Worm (Caenorhabditis elegans) whole organism, young adult: ENCODE measurements around the gene arrd-24.

ENCODE experiments used
- B0019.2 ChIP-seq: fragments of 200-800 bp; sonication (Bioruptor generic); conservative IDR thresholded peaks from 2 replicates; pipeline ENCODE4 v1.3.6; 2022; ENCODE audit warnings: missing genetic modification reagents, missing genetic modification characterization, missing compliant biosample characterization
- B0261.1 ChIP-seq: sonication (generic microtip); optimal IDR thresholded peaks from 2 replicates; lab custom pipeline; 2016; ENCODE audit warnings: mild to moderate bottlenecking, missing genetic modification characterization, moderate library complexity, missing compliant biosample characterization
- B0336.3 ChIP-seq: fragments of 200-800 bp; sonication (Bioruptor generic); IDR thresholded peaks from 2 replicates; pipeline ENCODE4 v1.3.6; 2022; ENCODE audit warnings: missing genetic modification characterization, missing compliant biosample characterization
- C06A6.2 ChIP-seq: fragments of 200-800 bp; sonication (Bioruptor generic); conservative IDR thresholded peaks from 2 replicates; pipeline ENCODE4 v1.3.6; 2022; ENCODE audit warnings: missing genetic modification characterization, missing compliant biosample characterization
- C17E4.6 ChIP-seq: fragments of 200-800 bp; sonication (Bioruptor generic); IDR thresholded peaks from 2 replicates; pipeline ENCODE4 v1.3.6; 2022; ENCODE audit warnings: missing genetic modification reagents, missing genetic modification characterization, missing compliant biosample characterization
- F10E7.11 ChIP-seq: sonication (generic microtip); optimal IDR thresholded peaks from 2 replicates; lab custom pipeline; 2017; ENCODE audit warnings: mild to moderate bottlenecking, missing genetic modification characterization, moderate library complexity, missing compliant biosample characterization
- F33H1.4 ChIP-seq: fragments of 200-800 bp; sonication (Bioruptor generic); IDR thresholded peaks from 2 replicates; pipeline ENCODE4 v1.3.6; 2022; ENCODE audit warnings: missing genetic modification reagents, missing genetic modification characterization, missing compliant biosample characterization
- F37B4.10 ChIP-seq: fragments of 200-800 bp; sonication (Bioruptor generic); IDR thresholded peaks from 2 replicates; pipeline ENCODE4 v1.3.6; 2022; ENCODE audit warnings: missing genetic modification characterization, missing compliant biosample characterization
- K11D2.4 ChIP-seq: fragments of 200-800 bp; sonication (Bioruptor generic); IDR thresholded peaks from 2 replicates; pipeline ENCODE4 v1.3.6; 2022; ENCODE audit warnings: missing genetic modification reagents, missing genetic modification characterization, missing compliant biosample characterization
- ZK185.1 ChIP-seq: sonication (generic microtip); optimal IDR thresholded peaks from 2 replicates; lab custom pipeline; 2016; ENCODE audit warnings: mild to moderate bottlenecking, missing genetic modification characterization, missing compliant biosample characterization; ENCODE audit not compliant: poor library complexity, severe bottlenecking
- attf-3 ChIP-seq: fragments of 200-800 bp; sonication (Bioruptor generic); conservative IDR thresholded peaks from 2 replicates; pipeline ENCODE4 v1.3.6; 2022; ENCODE audit warnings: missing genetic modification reagents, missing genetic modification characterization, missing compliant biosample characterization
- ccch-3 ChIP-seq: fragments of 200-800 bp; sonication (Bioruptor generic); optimal IDR thresholded peaks from 2 replicates; lab custom pipeline; 2018; ENCODE audit warnings: mild to moderate bottlenecking, missing genetic modification characterization, missing compliant biosample characterization
- cebp-1 ChIP-seq, 2 experiments: fragments of 200-800 bp in 1 of 2; sonication (Bioruptor generic) in 1 of 2; sonication (generic microtip) in 1 of 2; IDR thresholded peaks in 1 of 2; optimal IDR thresholded peaks in 1 of 2; 2 replicates each; pipeline versions ENCODE4 v1.3.6 to Lab custom; 2017 to 2022; ENCODE audit warnings: missing compliant biosample characterization in 2 of 2, missing genetic modification characterization in 2 of 2, mild to moderate bottlenecking in 1 of 2, missing genetic modification reagents in 1 of 2, moderate library complexity in 1 of 2
- cebp-2 ChIP-seq: fragments of 200-800 bp; sonication (Bioruptor generic); IDR thresholded peaks from 2 replicates; pipeline ENCODE4 v1.3.6; 2022; ENCODE audit warnings: missing genetic modification characterization, missing compliant biosample characterization
- ceh-58 ChIP-seq: fragments of 200-800 bp; sonication (Bioruptor generic); IDR thresholded peaks from 2 replicates; pipeline ENCODE4 v1.3.6; 2022; ENCODE audit warnings: missing genetic modification characterization, missing compliant biosample characterization
- dox-1 ChIP-seq: fragments of 200-800 bp; sonication (Bioruptor generic); IDR thresholded peaks from 2 replicates; pipeline ENCODE4 v1.3.6; 2022; ENCODE audit warnings: missing genetic modification reagents, missing genetic modification characterization, missing compliant biosample characterization
- efl-1 ChIP-seq: fragments of 150-350 bp; optimal IDR thresholded peaks from 2 replicates; lab custom pipeline; 2014; ENCODE audit warnings: missing biosample characterization, missing genetic modification reagents, missing genetic modification characterization
- egl-18 ChIP-seq: fragments of 200-800 bp; sonication (Bioruptor generic); IDR thresholded peaks from 2 replicates; pipeline ENCODE4 v1.3.6; 2022; ENCODE audit warnings: missing genetic modification reagents, missing genetic modification characterization, missing compliant biosample characterization
- egl-44 ChIP-seq: fragments of 200-800 bp; sonication (Bioruptor generic); IDR thresholded peaks from 2 replicates; pipeline ENCODE4 v1.3.6; 2022; ENCODE audit warnings: missing genetic modification reagents, missing genetic modification characterization, missing compliant biosample characterization
- gei-17 ChIP-seq: fragments of 200-800 bp; sonication (Bioruptor generic); optimal IDR thresholded peaks from 2 replicates; lab custom pipeline; 2018; ENCODE audit warnings: mild to moderate bottlenecking, missing genetic modification characterization, missing compliant biosample characterization
- hmg-1.2 ChIP-seq: fragments of 200-800 bp; sonication (Bioruptor generic); IDR thresholded peaks from 2 replicates; pipeline ENCODE4 v1.3.6; 2022; ENCODE audit warnings: missing genetic modification reagents, missing genetic modification characterization, missing compliant biosample characterization
- hmg-20 ChIP-seq: fragments of 200-800 bp; sonication (Bioruptor generic); IDR thresholded peaks from 2 replicates; pipeline ENCODE4 v1.3.6; 2022; ENCODE audit warnings: missing genetic modification reagents, missing genetic modification characterization, missing compliant biosample characterization
- lag-1 ChIP-seq: fragments of 200-800 bp; sonication (Bioruptor generic); IDR thresholded peaks from 2 replicates; pipeline ENCODE4 v1.3.6; 2022; ENCODE audit warnings: missing genetic modification reagents, missing genetic modification characterization, missing compliant biosample characterization
- let-526 ChIP-seq: fragments of 200-800 bp; sonication (Bioruptor generic); IDR thresholded peaks from 2 replicates; pipeline ENCODE4 v1.3.6; 2022; ENCODE audit warnings: missing genetic modification reagents, missing genetic modification characterization, missing compliant biosample characterization
- let-607 ChIP-seq, 2 experiments: fragments of 200-800 bp in 1 of 2; sonication (Bioruptor generic) in 1 of 2; sonication (generic microtip) in 1 of 2; optimal IDR thresholded peaks; 2 replicates each; lab custom pipeline; 2016 to 2018; ENCODE audit warnings: mild to moderate bottlenecking in 2 of 2, missing compliant biosample characterization in 2 of 2, missing genetic modification characterization in 2 of 2, moderate library complexity in 2 of 2, missing genotype in 1 of 2
- lin-26 ChIP-seq: fragments of 200-800 bp; sonication (Bioruptor generic); IDR thresholded peaks from 2 replicates; pipeline ENCODE4 v1.3.6; 2022; ENCODE audit warnings: missing genetic modification reagents, missing genetic modification characterization, missing compliant biosample characterization
- lin-40 ChIP-seq: sonication (generic microtip); optimal IDR thresholded peaks from 2 replicates; lab custom pipeline; 2016; ENCODE audit warnings: missing genetic modification characterization, mild to moderate bottlenecking, missing compliant biosample characterization, missing genotype, missing genetic modification reagents
- lin-54 ChIP-seq: fragments of 200-800 bp; sonication (Bioruptor generic); optimal IDR thresholded peaks from 2 replicates; lab custom pipeline; 2018; ENCODE audit warnings: mild to moderate bottlenecking, missing genetic modification characterization, missing compliant biosample characterization
- madf-10 ChIP-seq: sonication (generic microtip); optimal IDR thresholded peaks from 2 replicates; lab custom pipeline; 2016; ENCODE audit warnings: mild to moderate bottlenecking, missing genetic modification characterization, missing compliant biosample characterization
- madf-3 ChIP-seq: fragments of 200-800 bp; sonication (Bioruptor generic); IDR thresholded peaks from 2 replicates; pipeline ENCODE4 v1.3.6; 2022; ENCODE audit warnings: missing genetic modification reagents, missing genetic modification characterization, missing compliant biosample characterization
- madf-6 ChIP-seq: fragments of 200-800 bp; sonication (Bioruptor generic); IDR thresholded peaks from 2 replicates; pipeline ENCODE4 v1.3.6; 2022; ENCODE audit warnings: missing genetic modification reagents, missing genetic modification characterization, missing compliant biosample characterization
- nfya-2 ChIP-seq: fragments of 200-800 bp; sonication (Bioruptor generic); IDR thresholded peaks from 2 replicates; pipeline ENCODE4 v1.3.6; 2022; ENCODE audit warnings: missing genetic modification reagents, missing genetic modification characterization, missing compliant biosample characterization
- nhr-80 ChIP-seq: sonication (generic microtip); optimal IDR thresholded peaks from 2 replicates; lab custom pipeline; 2016; ENCODE audit warnings: missing genetic modification characterization, missing compliant biosample characterization
- nhr-90 ChIP-seq: sonication (generic microtip); optimal IDR thresholded peaks from 2 replicates; lab custom pipeline; 2016; ENCODE audit warnings: missing genotype, mild to moderate bottlenecking, missing genetic modification characterization, missing compliant biosample characterization
- rcor-1 ChIP-seq: fragments of 200-800 bp; sonication (Bioruptor generic); IDR thresholded peaks from 2 replicates; pipeline ENCODE4 v1.3.6; 2022; ENCODE audit warnings: missing genetic modification reagents, missing genetic modification characterization, missing compliant biosample characterization
- sdz-38 ChIP-seq: sonication (generic microtip); optimal IDR thresholded peaks from 2 replicates; lab custom pipeline; 2016; ENCODE audit warnings: missing genotype, missing genetic modification characterization, missing compliant biosample characterization
- snpc-4 ChIP-seq, 5 experiments: fragments of 150-350 bp in 1 of 5; sonication (generic microtip) in 4 of 5; optimal IDR thresholded peaks; 2 replicates each; lab custom pipeline; 2014 to 2018; ENCODE audit warnings: missing genetic modification characterization in 5 of 5, missing biosample characterization in 3 of 5, antibody characterized with exemption in 2 of 5, mild to moderate bottlenecking in 2 of 5, missing compliant biosample characterization in 2 of 5, missing genotype in 2 of 5, moderate library complexity in 2 of 5, missing genetic modification reagents in 1 of 5
- somi-1 ChIP-seq: fragments of 200-800 bp; sonication (Bioruptor generic); optimal IDR thresholded peaks from 2 replicates; lab custom pipeline; 2018; ENCODE audit warnings: mild to moderate bottlenecking, missing genetic modification characterization, missing compliant biosample characterization
- tbx-9 ChIP-seq: sonication (generic microtip); optimal IDR thresholded peaks from 2 replicates; lab custom pipeline; 2016; ENCODE audit warnings: borderline replicate concordance, missing genetic modification characterization, inconsistent platforms, missing compliant biosample characterization
- zfh-2 ChIP-seq: fragments of 200-800 bp; sonication (Bioruptor generic); conservative IDR thresholded peaks from 2 replicates; pipeline ENCODE4 v1.3.6; 2022; ENCODE audit warnings: missing genetic modification reagents, missing genetic modification characterization, missing compliant biosample characterization
- ztf-22 ChIP-seq: fragments of 200-800 bp; sonication (Bioruptor generic); optimal IDR thresholded peaks from 2 replicates; lab custom pipeline; 2018; ENCODE audit warnings: mild to moderate bottlenecking, missing genetic modification characterization, moderate library complexity, missing compliant biosample characterization
- ztf-3 ChIP-seq: fragments of 200-800 bp; sonication (Bioruptor generic); optimal IDR thresholded peaks from 2 replicates; lab custom pipeline; 2018; ENCODE audit warnings: mild to moderate bottlenecking, missing genetic modification characterization, missing compliant biosample characterization

arrd-24 gene

DNA sequence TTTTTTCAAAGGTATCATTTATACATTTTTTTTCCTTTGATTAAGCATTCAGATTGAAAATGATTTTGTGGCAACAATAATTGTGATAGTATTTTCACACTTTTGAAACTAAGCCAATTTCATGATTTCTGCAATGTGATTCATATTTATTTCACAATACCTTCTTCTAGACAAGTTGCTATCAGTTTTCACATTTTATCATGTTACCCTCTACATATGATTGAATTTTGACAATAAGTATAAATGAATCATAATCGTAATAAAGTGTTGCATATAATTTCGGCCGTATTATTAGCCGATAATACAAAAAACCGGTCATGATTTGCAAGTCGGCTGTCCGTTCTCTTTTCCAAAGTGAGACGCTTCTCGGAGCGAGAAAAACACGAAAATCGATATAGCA, 20.9 kb downstream of the arrd-24 start:
- TF ChIP-seq cebp-1 (GFP tag; IDR thresholded peaks at IDR 0.05; lab: Robert Waterston, UW) (peak; percentile 45; the same call in 1 of the 2 replicates), cebp-1 (tag; optimal IDR thresholded peaks at IDR 0.05; lab: Kevin White, UChicago) (peak; percentile 71), nhr-80 (tag; lab: Kevin White, UChicago) (peak; percentile 25), lin-54 (GFP tag; lab: Kevin White, UChicago) (no peak)

DNA sequence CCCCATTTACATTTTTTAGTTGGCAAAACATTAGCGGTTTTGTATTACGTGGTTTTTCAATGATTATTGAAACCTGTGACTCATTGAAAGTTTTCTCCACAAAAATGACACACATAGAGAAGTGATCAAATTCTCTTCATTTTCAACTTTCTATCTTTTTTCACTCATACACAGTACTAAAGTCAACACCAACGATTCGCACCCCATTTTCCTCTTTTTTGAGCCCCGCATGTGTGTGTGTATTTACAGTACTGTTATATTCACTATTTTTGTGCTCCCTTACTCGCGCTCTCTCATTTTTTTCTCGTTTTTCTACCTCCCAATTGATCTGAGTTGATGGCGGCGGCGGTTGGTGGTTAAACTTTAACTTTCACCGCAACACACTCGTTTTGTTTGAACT, 21.9 kb downstream of the arrd-24 start:
- TF ChIP-seq F10E7.11 (no peak), C06A6.2 (no peak), sdz-38 (tag; lab: Kevin White, UChicago) (no peak), ztf-22 (GFP tag; lab: Kevin White, UChicago) (no peak), let-607 (tag; optimal IDR thresholded peaks at IDR 0.05; lab: Kevin White, UChicago) (no peak), somi-1 (GFP tag; lab: Kevin White, UChicago) (no peak), C17E4.6 (no peak), ceh-58 (GFP tag; lab: Robert Waterston, UW) (no peak), ccch-3 (GFP tag; lab: Kevin White, UChicago) (no peak), tbx-9 (no peak), F37B4.10 (GFP tag; lab: Robert Waterston, UW) (no peak), madf-6 (GFP tag; lab: Robert Waterston, UW) (no peak), lag-1 (GFP tag; lab: Robert Waterston, UW) (no peak), B0261.1 (tag; lab: Kevin White, UChicago) (no peak), cebp-2 (GFP tag; lab: Robert Waterston, UW) (no peak)

DNA sequence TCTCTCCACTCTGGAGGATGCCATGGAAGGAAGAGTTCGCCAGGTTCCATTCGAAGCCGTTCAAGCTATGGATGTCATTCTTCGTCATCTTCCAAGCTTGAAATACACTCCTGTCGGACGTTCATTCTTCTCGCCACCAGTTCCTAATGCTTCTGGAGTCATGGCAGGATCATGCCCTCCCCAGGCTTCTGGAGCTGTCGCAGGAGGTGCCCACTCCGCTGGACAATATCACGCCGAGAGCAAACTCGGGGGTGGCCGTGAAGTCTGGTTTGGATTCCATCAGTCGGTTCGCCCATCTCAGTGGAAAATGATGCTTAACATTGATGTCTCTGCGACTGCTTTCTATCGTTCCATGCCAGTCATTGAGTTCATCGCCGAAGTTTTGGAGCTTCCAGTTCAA, 28.0 kb downstream of the arrd-24 start:
- TF ChIP-seq zfh-2 (peak; percentile 65), hmg-20 (GFP tag; lab: Robert Waterston, UW) (no peak)
- TF ChIP-seq, all 124 proteins: peak for 1

DNA sequence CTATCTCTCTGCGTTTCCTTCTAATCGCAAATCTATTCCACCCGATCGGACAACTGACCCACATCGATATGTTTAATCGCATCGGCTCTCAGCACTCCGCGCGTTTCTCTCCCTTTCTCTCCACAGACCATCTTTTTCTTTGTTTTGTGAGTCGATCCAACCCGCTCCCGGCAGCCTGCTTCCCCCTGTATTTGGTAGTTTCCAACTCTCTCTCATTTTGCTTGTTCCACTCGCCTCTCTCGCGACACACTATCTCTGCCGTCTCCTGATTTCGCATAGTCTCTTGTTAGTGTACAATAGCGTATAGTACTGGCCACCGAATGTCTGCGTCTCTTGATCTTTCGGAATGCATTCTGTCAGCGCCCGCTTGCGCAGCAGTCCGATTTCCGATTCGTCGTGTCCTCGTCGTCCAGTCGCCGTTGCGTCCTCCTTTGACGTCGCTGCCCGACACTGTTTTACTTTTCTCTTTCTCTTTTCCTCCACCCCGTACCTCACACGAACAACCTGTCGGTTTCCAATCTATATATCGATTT, 29.6 kb downstream of the arrd-24 start:
- no peak for TF ChIP-seq lin-26 (GFP tag; lab: Robert Waterston, UW)
- peak; percentile 9 for TF ChIP-seq madf-10 (tag; lab: Kevin White, UChicago)
- TF ChIP-seq zfh-2, result peak; percentile 77
- TF ChIP-seq egl-18 (GFP tag; lab: Robert Waterston, UW), result no peak
- no peak for TF ChIP-seq attf-3
- TF ChIP-seq madf-3 (GFP tag; lab: Robert Waterston, UW), result no peak
- 0 out of 2 replicates have a peak, but pooled peaks have one; percentile 46 for TF ChIP-seq dox-1 (GFP tag; lab: Robert Waterston, UW)
- no peak for TF ChIP-seq ccch-3 (GFP tag; lab: Kevin White, UChicago)
- TF ChIP-seq K11D2.4 (GFP tag; lab: Robert Waterston, UW), result no peak
- no peak for TF ChIP-seq nhr-90
- no peak for TF ChIP-seq F33H1.4 (GFP tag; lab: Robert Waterston, UW)
- no peak for TF ChIP-seq ceh-58 (GFP tag; lab: Robert Waterston, UW)
- TF ChIP-seq efl-1 (GFP tag; lab: Kevin White, UChicago), result no peak
- TF ChIP-seq nfya-2 (GFP tag; lab: Robert Waterston, UW), result no peak
- TF ChIP-seq B0336.3 (GFP tag; lab: Robert Waterston, UW), result peak; percentile 58; the same call in 1 of the 2 replicates
- TF ChIP-seq B0019.2 (GFP tag; lab: Robert Waterston, UW), result no peak
- no peak for TF ChIP-seq cebp-1 (GFP tag; IDR thresholded peaks at IDR 0.05; lab: Robert Waterston, UW)
- TF ChIP-seq cebp-1 (tag; optimal IDR thresholded peaks at IDR 0.05; lab: Kevin White, UChicago), result peak; percentile 56
- TF ChIP-seq rcor-1 (GFP tag; lab: Robert Waterston, UW), result peak; percentile 42; the same call in 1 of the 2 replicates
- no peak for TF ChIP-seq snpc-4 (GFP tag; optimal IDR thresholded peaks at IDR 0.05; lab: Kevin White, UChicago)
- TF ChIP-seq snpc-4 (tag; optimal IDR thresholded peaks at IDR 0.05; lab: Kevin White, UChicago), result peak in 1 of 4 experiments; percentile 34
- peak; percentile 89 for TF ChIP-seq hmg-1.2 (GFP tag; lab: Robert Waterston, UW)
- no peak for TF ChIP-seq egl-44 (GFP tag; lab: Robert Waterston, UW)
- TF ChIP-seq ZK185.1 (tag; lab: Kevin White, UChicago), result peak; percentile 43
- TF ChIP-seq let-526, result no peak
- peak; percentile 5 for TF ChIP-seq gei-17 (GFP tag; lab: Kevin White, UChicago)
- TF ChIP-seq ztf-3, result no peak
- TF ChIP-seq B0261.1 (tag; lab: Kevin White, UChicago), result no peak
- peak; percentile 54 for TF ChIP-seq lin-40
